Worm (Caenorhabditis elegans) whole organism, mixed stage, embryonic: ENCODE measurements around the gene Y7A5A.6.

Experiments used
- M03D4.4 ChIP-seq: sonication (generic microtip); optimal IDR thresholded peaks from 2 replicates; lab custom pipeline; 2017; ENCODE audit warnings: mild to moderate bottlenecking, missing genetic modification characterization, missing compliant biosample characterization
- bed-3 ChIP-seq: fragments of 200-800 bp; sonication (Bioruptor generic); optimal IDR thresholded peaks from 3 replicates; lab custom pipeline; 2018; ENCODE audit warnings: mild to moderate bottlenecking, missing genetic modification characterization, moderate library complexity, missing compliant biosample characterization
- blmp-1 ChIP-seq: fragments of 150-350 bp; optimal IDR thresholded peaks from 2 replicates; lab custom pipeline; 2014; ENCODE audit warnings: missing biosample characterization, missing genetic modification characterization
- ceh-39 ChIP-seq: fragments of 150-350 bp; optimal IDR thresholded peaks from 2 replicates; lab custom pipeline; 2014; ENCODE audit warnings: missing biosample characterization, missing genetic modification characterization
- ceh-43 ChIP-seq: fragments of 200-800 bp; sonication (Bioruptor generic); optimal IDR thresholded peaks from 2 replicates; lab custom pipeline; 2018; ENCODE audit warnings: mild to moderate bottlenecking, missing genetic modification characterization, moderate library complexity, missing compliant biosample characterization
- ceh-83 ChIP-seq: fragments of 200-800 bp; sonication (Bioruptor generic); optimal IDR thresholded peaks from 2 replicates; lab custom pipeline; 2018; ENCODE audit warnings: mild to moderate bottlenecking, missing genetic modification characterization, missing compliant biosample characterization
- ces-1 ChIP-seq: fragments of 150-350 bp; optimal IDR thresholded peaks from 2 replicates; lab custom pipeline; 2014; ENCODE audit warnings: missing biosample characterization, missing genetic modification reagents, missing genetic modification characterization
- cnd-1 ChIP-seq: fragments of 200-800 bp; sonication (Bioruptor generic); optimal IDR thresholded peaks from 2 replicates; lab custom pipeline; 2018; ENCODE audit warnings: mild to moderate bottlenecking, missing genetic modification characterization, missing compliant biosample characterization
- drap-1 ChIP-seq: fragments of 200-800 bp; sonication (Bioruptor generic); optimal IDR thresholded peaks from 3 replicates; lab custom pipeline; 2018; ENCODE audit warnings: mild to moderate bottlenecking, missing genetic modification characterization, missing compliant biosample characterization
- elt-1 ChIP-seq: sonication (generic microtip); optimal IDR thresholded peaks from 2 replicates; lab custom pipeline; 2017; ENCODE audit warnings: missing genetic modification characterization, mild to moderate bottlenecking, missing compliant biosample characterization, antibody characterized with exemption, moderate library complexity, borderline replicate concordance; ENCODE audit not compliant: insufficient read depth
- elt-3 ChIP-seq: fragments of 150-350 bp; optimal IDR thresholded peaks from 2 replicates; lab custom pipeline; 2014; ENCODE audit warnings: missing biosample characterization, missing genetic modification characterization
- flh-1 ChIP-seq: fragments of 200-800 bp; sonication (Bioruptor generic); optimal IDR thresholded peaks from 2 replicates; lab custom pipeline; 2018; ENCODE audit warnings: mild to moderate bottlenecking, missing genetic modification characterization, moderate library complexity, missing compliant biosample characterization
- ham-2 ChIP-seq: fragments of 200-800 bp; sonication (Bioruptor generic); optimal IDR thresholded peaks from 2 replicates; lab custom pipeline; 2018; ENCODE audit warnings: mild to moderate bottlenecking, missing genetic modification characterization, missing compliant biosample characterization
- hlh-1 ChIP-seq: fragments of 150-350 bp; optimal IDR thresholded peaks from 2 replicates; lab custom pipeline; 2014; ENCODE audit warnings: missing biosample characterization, missing genetic modification reagents, missing genetic modification characterization
- lin-32 ChIP-seq: fragments of 200-800 bp; sonication (Bioruptor generic); optimal IDR thresholded peaks from 2 replicates; lab custom pipeline; 2018; ENCODE audit warnings: mild to moderate bottlenecking, missing genetic modification characterization, missing compliant biosample characterization
- mab-5 ChIP-seq: fragments of 150-350 bp; optimal IDR thresholded peaks from 2 replicates; lab custom pipeline; 2014; ENCODE audit warnings: missing biosample characterization, missing genetic modification characterization
- mep-1 ChIP-seq: fragments of 150-350 bp; optimal IDR thresholded peaks from 2 replicates; lab custom pipeline; 2017; ENCODE audit warnings: missing biosample characterization, missing genetic modification reagents, missing genetic modification characterization, inconsistent platforms
- mls-2 ChIP-seq: sonication (generic microtip); optimal IDR thresholded peaks from 2 replicates; lab custom pipeline; 2016; ENCODE audit warnings: mild to moderate bottlenecking, missing genetic modification characterization, moderate library complexity, missing compliant biosample characterization
- nhr-12 ChIP-seq: fragments of 150-350 bp; optimal IDR thresholded peaks from 2 replicates; lab custom pipeline; 2014; ENCODE audit warnings: missing biosample characterization, missing genetic modification characterization
- nhr-237 ChIP-seq: fragments of 150-350 bp; optimal IDR thresholded peaks from 2 replicates; lab custom pipeline; 2014; ENCODE audit warnings: missing biosample characterization, missing genetic modification characterization
- nhr-28 ChIP-seq: fragments of 150-350 bp; optimal IDR thresholded peaks from 2 replicates; lab custom pipeline; 2014; ENCODE audit warnings: missing biosample characterization, missing genetic modification characterization
- nhr-76 ChIP-seq: sonication (generic microtip); optimal IDR thresholded peaks from 2 replicates; lab custom pipeline; 2017; ENCODE audit warnings: missing biosample characterization, missing genetic modification characterization
- sem-2 ChIP-seq: fragments of 200-800 bp; sonication (Bioruptor generic); optimal IDR thresholded peaks from 2 replicates; lab custom pipeline; 2018; ENCODE audit warnings: mild to moderate bottlenecking, missing genetic modification characterization, missing compliant biosample characterization
- snpc-4 ChIP-seq: fragments of 150-350 bp; optimal IDR thresholded peaks from 2 replicates; lab custom pipeline; 2014; ENCODE audit warnings: missing biosample characterization, missing genetic modification characterization
- tbx-8 ChIP-seq: fragments of 200-800 bp; sonication (Bioruptor generic); optimal IDR thresholded peaks from 2 replicates; lab custom pipeline; 2018; ENCODE audit warnings: mild to moderate bottlenecking, missing genetic modification characterization, moderate library complexity, missing compliant biosample characterization
- unc-120 ChIP-seq: sonication (generic microtip); optimal IDR thresholded peaks from 2 replicates; lab custom pipeline; 2017; ENCODE audit warnings: missing genetic modification characterization, missing compliant biosample characterization; ENCODE audit not compliant: poor library complexity, severe bottlenecking
- unc-39 ChIP-seq: fragments of 150-350 bp; optimal IDR thresholded peaks from 2 replicates; lab custom pipeline; 2014; ENCODE audit warnings: missing biosample characterization, missing genetic modification characterization
- zip-8 ChIP-seq: fragments of 150-350 bp; optimal IDR thresholded peaks from 2 replicates; lab custom pipeline; 2014; ENCODE audit warnings: missing biosample characterization, missing genetic modification characterization
- ztf-11 ChIP-seq: fragments of 150-350 bp; optimal IDR thresholded peaks from 2 replicates; lab custom pipeline; 2014; ENCODE audit warnings: missing biosample characterization, missing genetic modification characterization

The Y7A5A.6 gene

DNA sequence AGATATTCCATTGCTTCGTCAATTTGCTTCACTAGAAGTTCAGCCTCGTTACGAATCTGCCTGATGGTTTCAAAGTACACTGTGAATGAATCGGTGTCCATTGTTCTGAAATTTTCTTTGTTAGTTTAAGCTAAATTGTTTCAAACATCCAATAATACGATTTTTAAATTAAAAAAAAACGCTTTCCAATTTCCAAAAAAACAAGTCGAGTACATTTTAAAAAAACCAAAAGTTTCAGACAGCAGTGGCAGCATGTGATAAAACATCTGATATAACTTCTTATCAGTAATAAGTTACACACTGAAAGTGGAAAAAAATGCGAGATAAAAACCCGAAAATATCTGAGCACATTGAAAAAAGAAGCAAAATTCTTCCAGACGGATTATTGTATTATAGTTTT lies at the start of gene Y7A5A.6:
Y7A5A.6 (minus strand) TSS at position 101 of the 400 bp plus-strand sequence.
- no peak for TF ChIP-seq unc-120 (tag; lab: Kevin White, UChicago)
- no peak for TF ChIP-seq nhr-76 (tag; lab: Kevin White, UChicago)
- no peak for TF ChIP-seq mep-1
- no peak for TF ChIP-seq sem-2 (GFP tag; lab: Kevin White, UChicago)
- TF ChIP-seq elt-3: no peak
- no peak for TF ChIP-seq hlh-1 (tag; lab: Kevin White, UChicago)
- no peak for TF ChIP-seq flh-1 (GFP tag; lab: Kevin White, UChicago)
- no peak for TF ChIP-seq nhr-237 (tag; lab: Kevin White, UChicago)
- TF ChIP-seq drap-1 (GFP tag; lab: Kevin White, UChicago): no peak
- no peak for TF ChIP-seq mls-2 (tag; lab: Kevin White, UChicago)
- no peak for TF ChIP-seq ceh-83 (GFP tag; lab: Kevin White, UChicago)
- TF ChIP-seq ces-1 (GFP tag; lab: Kevin White, UChicago): no peak
- no peak for TF ChIP-seq nhr-28 (tag; lab: Kevin White, UChicago)
- no peak for TF ChIP-seq ham-2 (GFP tag; lab: Kevin White, UChicago)
- TF ChIP-seq snpc-4 (tag; lab: Kevin White, UChicago): no peak
- TF ChIP-seq ztf-11: no peak
- TF ChIP-seq ceh-39 (tag; lab: Kevin White, UChicago): no peak
- no peak for TF ChIP-seq elt-1 (tag; lab: Kevin White, UChicago)
- TF ChIP-seq tbx-8 (GFP tag; lab: Kevin White, UChicago): no peak
- TF ChIP-seq nhr-12 (tag; lab: Kevin White, UChicago): no peak
- TF ChIP-seq, all 35 proteins: peak for 0

DNA sequence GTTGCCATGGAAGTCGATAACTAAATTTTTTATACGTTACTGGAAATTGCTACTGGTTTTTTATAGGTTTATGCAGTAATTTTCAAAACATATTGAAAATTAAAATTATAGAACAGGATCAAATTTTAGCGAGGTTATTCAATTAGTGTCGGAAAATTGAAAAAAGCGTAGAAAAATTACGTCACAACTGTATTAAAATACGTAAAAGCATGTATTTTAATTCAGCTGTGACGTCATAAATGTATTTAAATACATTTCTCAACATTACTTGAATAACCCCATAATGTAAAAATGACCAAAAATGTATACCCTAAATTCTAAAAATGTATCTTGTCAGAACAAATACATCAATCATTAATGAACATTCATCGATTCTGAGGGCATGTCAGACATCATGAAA lies 49.4 kb upstream of the Y7A5A.6 start:
- TF ChIP-seq zip-8 (tag; lab: Kevin White, UChicago) (peak; percentile 93), M03D4.4 (tag; lab: Kevin White, UChicago) (no peak)

- TF ChIP-seq blmp-1 (tag; lab: Kevin White, UChicago) (no peak), ztf-11 (no peak), mep-1 (no peak), cnd-1 (tag; lab: Kevin White, UChicago) (no peak), elt-1 (tag; lab: Kevin White, UChicago) (no peak), mab-5 (tag; lab: Kevin White, UChicago) (no peak), lin-32 (GFP tag; lab: Kevin White, UChicago) (no peak), bed-3 (GFP tag; lab: Kevin White, UChicago) (no peak), drap-1 (GFP tag; lab: Kevin White, UChicago) (no peak), mls-2 (tag; lab: Kevin White, UChicago) (no peak)
These were observed 48.1 kb upstream of the Y7A5A.6 start, which contains the start of gene F59F4.3 for ce11 chrX:15847543-15848087. Gene F59F4.3, minus strand, starts transcription at chrX:15847593.

- TF ChIP-seq ztf-11: no peak
These were observed 47.1 kb upstream of the Y7A5A.6 start for ce11 chrX:15846552-15846951.

DNA sequence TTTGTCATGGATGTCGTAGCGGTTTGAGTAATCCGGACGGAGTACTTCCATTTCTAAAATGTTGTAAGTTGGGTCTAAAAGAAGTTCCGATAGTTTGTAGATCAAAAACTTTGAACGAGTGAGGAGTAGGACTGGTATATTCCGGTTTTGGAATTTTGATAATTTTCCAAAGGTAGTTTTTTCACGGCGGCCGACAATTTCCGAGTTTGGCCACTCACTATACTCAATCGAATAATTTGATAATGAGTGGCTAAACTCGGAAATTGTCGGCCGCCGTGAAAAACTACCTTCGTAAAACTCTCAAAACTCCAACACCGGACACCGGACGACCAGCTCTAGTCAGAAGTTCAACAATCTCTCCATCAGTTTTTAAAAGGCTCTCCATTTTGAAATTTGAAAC lies 44.8 kb upstream of the Y7A5A.6 start:
- no peak for TF ChIP-seq mep-1
- no peak for TF ChIP-seq elt-1 (tag; lab: Kevin White, UChicago)
- no peak for TF ChIP-seq drap-1 (GFP tag; lab: Kevin White, UChicago)
- no peak for TF ChIP-seq M03D4.4 (tag; lab: Kevin White, UChicago)
- TF ChIP-seq elt-3: no peak
- no peak for TF ChIP-seq flh-1 (GFP tag; lab: Kevin White, UChicago)
- TF ChIP-seq hlh-1 (tag; lab: Kevin White, UChicago): no peak
- TF ChIP-seq unc-39 (tag; lab: Kevin White, UChicago): no peak
- no peak for TF ChIP-seq ceh-43
- no peak for TF ChIP-seq cnd-1 (tag; lab: Kevin White, UChicago)
- TF ChIP-seq ceh-83 (GFP tag; lab: Kevin White, UChicago): no peak
- TF ChIP-seq mab-5 (tag; lab: Kevin White, UChicago): no peak
- TF ChIP-seq ces-1 (GFP tag; lab: Kevin White, UChicago): no peak
